Fruit fly (Drosophila melanogaster): ENCODE results near the gene CG46412.

dm6 chr3L:11549432-11549831 is 14.4 kb downstream of the CG46412 start:
- TF ChIP-seq Pif1B (GFP tag; optimal IDR thresholded peaks at IDR 0.05) (no peak), CG17806 (tag; optimal IDR thresholded peaks at IDR 0.05) (no peak), CG12605 (GFP tag; IDR thresholded peaks at IDR 0.05) (peak; percentile 58), gl (tag; optimal IDR thresholded peaks at IDR 0.05) (no peak), Pif1A (GFP tag; optimal IDR thresholded peaks at IDR 0.05) (no peak), fd96Ca (GFP tag; IDR thresholded peaks at IDR 0.05) (0 out of 3 replicates have a peak, but pooled peaks have one; percentile 37), EcR (GFP tag; optimal IDR thresholded peaks at IDR 0.05) (no peak), CG8159 (tag; optimal IDR thresholded peaks at IDR 0.05) (no peak), rn (GFP tag; IDR thresholded peaks at IDR 0.05) (no peak), CG13204 (GFP tag; optimal IDR thresholded peaks at IDR 0.05) (no peak)

Data from whole organism, pupa.